Fruit fly (Drosophila melanogaster): ENCODE data around the gene CG34241.
A peak's percentile ranks its signal among the peaks of the same experiment; 100 is the strongest.

Gene CG34241

DNA sequence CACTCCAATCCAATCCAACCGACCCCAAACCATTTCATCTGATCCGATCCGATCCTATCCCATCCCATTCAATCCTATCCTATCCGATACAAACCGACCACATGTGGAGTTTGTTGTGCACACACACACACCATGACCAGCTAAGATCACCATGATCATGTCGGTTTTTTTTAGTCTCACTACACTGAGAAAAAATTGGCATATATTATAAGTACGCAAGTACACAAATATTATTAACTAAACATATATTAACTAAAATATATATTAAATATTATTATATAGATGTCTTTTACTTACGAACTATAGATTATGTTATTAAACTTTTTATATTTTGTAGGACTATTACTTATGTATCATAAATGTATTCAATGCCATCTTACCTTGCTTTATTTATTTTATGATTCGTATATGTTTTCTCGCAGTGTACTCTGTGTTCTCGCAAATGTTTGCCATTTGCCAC, 25.8 kb upstream of the CG34241 start:
- TF ChIP-seq fd96Ca (GFP tag; IDR thresholded peaks at IDR 0.05) (0 out of 3 replicates have a peak, but pooled peaks have one; percentile 6), Pif1A (GFP tag; optimal IDR thresholded peaks at IDR 0.05) (peak; percentile 32), CG12605 (GFP tag; IDR thresholded peaks at IDR 0.05) (0 out of 2 replicates have a peak, but pooled peaks have one; percentile 44), Ets98B (GFP tag; IDR thresholded peaks at IDR 0.05) (peak; percentile 41; the same call in 1 of the 2 replicates), CG13204 (GFP tag; optimal IDR thresholded peaks at IDR 0.05) (no peak), CG15710 (tag; optimal IDR thresholded peaks at IDR 0.05) (peak; percentile 78), CG14655 (GFP tag; optimal IDR thresholded peaks at IDR 0.05) (peak; percentile 85), CG17806 (tag; optimal IDR thresholded peaks at IDR 0.05) (peak; percentile 67), CG4496 (GFP tag; IDR thresholded peaks at IDR 0.05) (no peak), gl (tag; optimal IDR thresholded peaks at IDR 0.05) (no peak), rn (GFP tag; IDR thresholded peaks at IDR 0.05) (no peak), CG34367 (tag; optimal IDR thresholded peaks at IDR 0.05) (peak; percentile 57), CG32121 (GFP tag; IDR thresholded peaks at IDR 0.05) (no peak), Snoo (tag; optimal IDR thresholded peaks at IDR 0.05) (peak; percentile 35), Pif1B (GFP tag; optimal IDR thresholded peaks at IDR 0.05) (peak; percentile 18), CG10348 (GFP tag; IDR thresholded peaks at IDR 0.05) (no peak), CG8301 (tag; optimal IDR thresholded peaks at IDR 0.05) (peak; percentile 83), EcR (GFP tag; optimal IDR thresholded peaks at IDR 0.05) (no peak), D1 (tag; optimal IDR thresholded peaks at IDR 0.05) (peak; percentile 65), CG9948 (tag; optimal IDR thresholded peaks at IDR 0.05) (peak; percentile 82), CG8159 (tag; optimal IDR thresholded peaks at IDR 0.05) (peak; percentile 82)

DNA sequence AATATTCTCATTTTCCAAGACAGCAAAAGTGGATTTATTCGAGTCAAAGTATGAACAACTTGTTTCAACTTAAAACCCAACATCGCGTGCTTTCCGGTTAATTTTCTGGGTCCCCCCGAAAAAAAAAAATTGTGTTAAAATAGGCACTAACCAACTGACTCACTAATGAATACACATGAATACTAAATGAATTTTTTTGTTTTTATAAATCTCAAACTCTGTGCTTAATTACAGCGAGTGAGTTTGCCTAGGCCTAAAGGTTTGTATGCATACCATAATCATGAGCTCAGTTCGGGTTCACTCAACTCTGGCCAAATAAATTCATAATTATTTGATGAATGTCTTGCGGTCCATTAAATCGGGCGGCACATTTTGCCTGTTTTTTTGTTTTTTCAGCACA, 20.4 kb upstream of the CG34241 start:
- TF ChIP-seq Pif1A (GFP tag; optimal IDR thresholded peaks at IDR 0.05) (no peak), CG32121 (GFP tag; IDR thresholded peaks at IDR 0.05) (no peak), CG10348 (GFP tag; IDR thresholded peaks at IDR 0.05) (no peak), CG8159 (tag; optimal IDR thresholded peaks at IDR 0.05) (no peak), rn (GFP tag; IDR thresholded peaks at IDR 0.05) (no peak), Snoo (tag; optimal IDR thresholded peaks at IDR 0.05) (no peak), CG4496 (GFP tag; IDR thresholded peaks at IDR 0.05) (no peak), Pif1B (GFP tag; optimal IDR thresholded peaks at IDR 0.05) (no peak), D1 (tag; optimal IDR thresholded peaks at IDR 0.05) (no peak), EcR (GFP tag; optimal IDR thresholded peaks at IDR 0.05) (no peak), CG9948 (tag; optimal IDR thresholded peaks at IDR 0.05) (no peak), CG34367 (tag; optimal IDR thresholded peaks at IDR 0.05) (no peak)

dm6 chr3L:12108515-12108914, 19.3 kb upstream of the CG34241 start:
- no peak for TF ChIP-seq CG34367 (tag; optimal IDR thresholded peaks at IDR 0.05)
- TF ChIP-seq CG9948 (tag; optimal IDR thresholded peaks at IDR 0.05): no peak
- no peak for TF ChIP-seq Pif1A (GFP tag; optimal IDR thresholded peaks at IDR 0.05)
- no peak for TF ChIP-seq CG8301 (tag; optimal IDR thresholded peaks at IDR 0.05)
- no peak for TF ChIP-seq rn (GFP tag; IDR thresholded peaks at IDR 0.05)
- TF ChIP-seq CG14655 (GFP tag; optimal IDR thresholded peaks at IDR 0.05): peak; percentile 56
- no peak for TF ChIP-seq CG12605 (GFP tag; IDR thresholded peaks at IDR 0.05)
- no peak for TF ChIP-seq Ets98B (GFP tag; IDR thresholded peaks at IDR 0.05)
- no peak for TF ChIP-seq D1 (tag; optimal IDR thresholded peaks at IDR 0.05)
- TF ChIP-seq fd96Ca (GFP tag; IDR thresholded peaks at IDR 0.05): no peak
- peak; percentile 37 for TF ChIP-seq CG8159 (tag; optimal IDR thresholded peaks at IDR 0.05)
- TF ChIP-seq Snoo (tag; optimal IDR thresholded peaks at IDR 0.05): no peak

- TF ChIP-seq CG8301 (tag; optimal IDR thresholded peaks at IDR 0.05) (peak; percentile 61), CG32121 (GFP tag; IDR thresholded peaks at IDR 0.05) (peak; percentile 62), D1 (tag; optimal IDR thresholded peaks at IDR 0.05) (no peak), CG14655 (GFP tag; optimal IDR thresholded peaks at IDR 0.05) (peak; percentile 73), Pif1A (GFP tag; optimal IDR thresholded peaks at IDR 0.05) (peak; percentile 42), CG34367 (tag; optimal IDR thresholded peaks at IDR 0.05) (no peak), CG9948 (tag; optimal IDR thresholded peaks at IDR 0.05) (peak; percentile 23), CG17806 (tag; optimal IDR thresholded peaks at IDR 0.05) (peak; percentile 40), Pif1B (GFP tag; optimal IDR thresholded peaks at IDR 0.05) (peak; percentile 16), CG8159 (tag; optimal IDR thresholded peaks at IDR 0.05) (no peak), CG12605 (GFP tag; IDR thresholded peaks at IDR 0.05) (no peak), CG13204 (GFP tag; optimal IDR thresholded peaks at IDR 0.05) (peak; percentile 49), CG4496 (GFP tag; IDR thresholded peaks at IDR 0.05) (peak; percentile 10; the same call in 1 of the 3 replicates), fd96Ca (GFP tag; IDR thresholded peaks at IDR 0.05) (peak; percentile 53; the same call in 2 of the 3 replicates), EcR (GFP tag; optimal IDR thresholded peaks at IDR 0.05) (peak; percentile 68), CG15710 (tag; optimal IDR thresholded peaks at IDR 0.05) (peak; percentile 31), gl (tag; optimal IDR thresholded peaks at IDR 0.05) (no peak), CG10348 (GFP tag; IDR thresholded peaks at IDR 0.05) (no peak), Snoo (tag; optimal IDR thresholded peaks at IDR 0.05) (no peak), rn (GFP tag; IDR thresholded peaks at IDR 0.05) (no peak)
Measured at dm6 chr3L:12109045-12109632, 18.6 kb upstream of the CG34241 start.

dm6 chr3L:12111081-12111958, 16.5 kb upstream of the CG34241 start:
- TF ChIP-seq CG34367 (tag; optimal IDR thresholded peaks at IDR 0.05) (peak; percentile 77), Pif1B (GFP tag; optimal IDR thresholded peaks at IDR 0.05) (peak; percentile 64), CG4496 (GFP tag; IDR thresholded peaks at IDR 0.05) (no peak), D1 (tag; optimal IDR thresholded peaks at IDR 0.05) (peak; percentile 92), CG9948 (tag; optimal IDR thresholded peaks at IDR 0.05) (peak; percentile 91), rn (GFP tag; IDR thresholded peaks at IDR 0.05) (peak; percentile 60; the same call in 1 of the 2 replicates), fd96Ca (GFP tag; IDR thresholded peaks at IDR 0.05) (no peak), Ets98B (GFP tag; IDR thresholded peaks at IDR 0.05) (no peak; the same call in 1 of the 2 replicates), Snoo (tag; optimal IDR thresholded peaks at IDR 0.05) (peak; percentile 85), CG32121 (GFP tag; IDR thresholded peaks at IDR 0.05) (no peak), CG8159 (tag; optimal IDR thresholded peaks at IDR 0.05) (peak; percentile 90), CG10348 (GFP tag; IDR thresholded peaks at IDR 0.05) (no peak), CG17806 (tag; optimal IDR thresholded peaks at IDR 0.05) (peak; percentile 84), CG15710 (tag; optimal IDR thresholded peaks at IDR 0.05) (peak; percentile 86), Pif1A (GFP tag; optimal IDR thresholded peaks at IDR 0.05) (peak; percentile 61), EcR (GFP tag; optimal IDR thresholded peaks at IDR 0.05) (peak; percentile 96), CG12605 (GFP tag; IDR thresholded peaks at IDR 0.05) (peak; percentile 44; the same call in 1 of the 2 replicates), CG8301 (tag; optimal IDR thresholded peaks at IDR 0.05) (peak; percentile 65), CG14655 (GFP tag; optimal IDR thresholded peaks at IDR 0.05) (peak; percentile 81), CG13204 (GFP tag; optimal IDR thresholded peaks at IDR 0.05) (peak; percentile 36), gl (tag; optimal IDR thresholded peaks at IDR 0.05) (no peak)
